Fruit fly (Drosophila melanogaster) Kc167 (cell line): Measurements from ENCODE around the gene CG2157.

ENCODE experiments used
- Myc ChIP-seq: fragments of >200 bp; optimal IDR thresholded peaks from 2 replicates; lab custom pipeline; 2017; ENCODE audit warnings: missing external identifiers
- Sin3A ChIP-seq: fragments of >200 bp; optimal IDR thresholded peaks from 2 replicates; lab custom pipeline; 2018; ENCODE audit warnings: missing external identifiers
- h ChIP-seq: fragments of >200 bp; optimal IDR thresholded peaks from 3 replicates; lab custom pipeline; 2018; ENCODE audit warnings: missing external identifiers
- insv ChIP-seq: fragments of >200 bp; optimal IDR thresholded peaks from 3 replicates; lab custom pipeline; 2018; ENCODE audit warnings: missing external identifiers
- psq ChIP-seq: fragments of >200 bp; optimal IDR thresholded peaks from 2 replicates; lab custom pipeline; 2017; ENCODE audit warnings: missing external identifiers
- ttk ChIP-seq: sonication (Bioruptor generic); optimal IDR thresholded peaks from 2 replicates; lab custom pipeline; 2017; ENCODE audit warnings: missing external identifiers

DNA sequence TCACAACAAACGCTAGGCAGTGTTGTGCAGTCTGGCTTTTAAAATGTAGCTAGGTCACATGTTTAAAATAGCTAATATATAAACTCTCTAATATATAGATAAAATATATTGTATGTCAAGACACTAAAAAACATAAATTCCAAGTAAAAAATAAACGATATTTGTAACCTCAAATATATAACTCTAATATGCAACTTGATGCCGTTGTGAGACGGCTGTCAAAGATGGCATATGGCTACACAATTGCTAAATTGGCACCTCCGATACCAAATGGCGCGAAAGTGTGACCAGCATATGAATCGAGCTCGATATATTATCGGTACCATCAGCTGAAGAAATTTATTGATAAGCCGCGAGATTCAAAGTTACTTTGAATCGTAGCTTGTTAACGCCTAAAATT lies 30.1 kb downstream of the CG2157 start, which contains the start of gene CG1582:
- TF ChIP-seq h (lab: Kevin White, UChicago) = no peak
- TF ChIP-seq ttk (lab: Kevin White, UChicago) = no peak
- no peak for TF ChIP-seq psq (lab: Kevin White, UChicago)
- no peak for TF ChIP-seq Myc (lab: Kevin White, UChicago)
- no peak for TF ChIP-seq Sin3A
- no peak for TF ChIP-seq insv (lab: Kevin White, UChicago)
